Fruit fly (Drosophila melanogaster) whole organism, wandering third instar larva: Measurements from ENCODE around the gene CG18284.

Experiments used
- fru ChIP-seq: fragments of 200-800 bp; sonication (Bioruptor generic); optimal IDR thresholded peaks from 3 replicates; lab custom pipeline; 2016; ENCODE audit warnings: missing biosample characterization, mild to moderate bottlenecking, missing genetic modification characterization
- h ChIP-seq: fragments of 200-800 bp; sonication (Bioruptor generic); optimal IDR thresholded peaks from 3 replicates; lab custom pipeline; 2016; ENCODE audit warnings: missing biosample characterization, mild to moderate bottlenecking, missing genetic modification characterization

DNA sequence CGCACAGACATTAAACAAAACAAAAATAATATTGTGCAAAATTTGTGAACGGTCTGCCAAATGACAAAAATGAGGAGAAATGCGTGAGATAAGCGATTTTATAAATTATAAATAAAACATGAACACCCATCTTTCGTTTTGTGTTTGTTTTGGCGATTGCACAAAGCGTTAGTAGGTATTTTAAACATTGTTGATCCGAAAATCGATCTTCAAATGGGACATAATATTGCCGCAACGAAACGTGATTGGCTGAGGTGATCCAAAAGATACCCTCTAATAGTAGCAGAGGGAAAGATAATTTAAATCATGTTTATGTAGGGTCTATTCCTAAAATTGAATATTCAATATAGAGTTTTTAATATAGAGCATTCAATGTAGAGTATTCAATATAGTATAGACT, 35.8 kb downstream of the CG18284 start:
- TF ChIP-seq fru (GFP tag; lab: Kevin White, UChicago) (no peak), h (peak; percentile 2)
